Fruit fly (Drosophila melanogaster): ENCODE data around the gene CG13312.

- TF ChIP-seq dmrt93B (GFP tag; optimal IDR thresholded peaks at IDR 0.05) (no peak), Dfd (GFP tag; optimal IDR thresholded peaks at IDR 0.05) (no peak), HLH106 (tag; optimal IDR thresholded peaks at IDR 0.05) (no peak), sv (GFP tag; optimal IDR thresholded peaks at IDR 0.05) (no peak), Hr78 (GFP tag; optimal IDR thresholded peaks at IDR 0.05) (no peak), Jra (GFP tag; optimal IDR thresholded peaks at IDR 0.05) (no peak), Hr83 (GFP tag; optimal IDR thresholded peaks at IDR 0.05; ENCODE audit: poor library complexity, severe bottlenecking) (no peak), jim (GFP tag; optimal IDR thresholded peaks at IDR 0.05) (no peak)
Observed at dm6 chr3L:8830954-8831353, 23.9 kb upstream of the CG13312 start.
